Fruit fly (Drosophila melanogaster) whole organism, pupa: ENCODE measurements around the gene CG1635.
A peak's percentile ranks its signal among the peaks of the same experiment; 100 is the strongest.

ENCODE experiments used
- CG10348 ChIP-seq: fragments of 200-800 bp; sonication (Bioruptor generic); IDR thresholded peaks from 2 replicates; pipeline ENCODE4 v1.3.6; 2022; ENCODE audit warnings: missing biosample characterization, missing genetic modification characterization
- CG12605 ChIP-seq: fragments of 200-800 bp; sonication (Bioruptor generic); IDR thresholded peaks from 2 replicates; pipeline ENCODE4 v1.3.6; 2022; ENCODE audit warnings: missing biosample characterization, missing genetic modification characterization
- CG13204 ChIP-seq: fragments of 200-800 bp; sonication (Bioruptor generic); optimal IDR thresholded peaks from 2 replicates; lab custom pipeline; 2018; ENCODE audit warnings: missing biosample characterization, mild to moderate bottlenecking, missing genetic modification characterization, moderate library complexity
- CG14655 ChIP-seq: fragments of 200-800 bp; sonication (Bioruptor generic); optimal IDR thresholded peaks from 3 replicates; lab custom pipeline; 2017; ENCODE audit warnings: mild to moderate bottlenecking, missing biosample characterization, missing genetic modification reagents, missing genetic modification characterization
- CG15710 ChIP-seq: fragments of 200-800 bp; sonication (Bioruptor generic); optimal IDR thresholded peaks from 2 replicates; lab custom pipeline; 2018; ENCODE audit warnings: missing biosample characterization, mild to moderate bottlenecking, missing genetic modification characterization, moderate library complexity
- CG17806 ChIP-seq: fragments of 200-800 bp; sonication (Bioruptor generic); optimal IDR thresholded peaks from 2 replicates; lab custom pipeline; 2018; ENCODE audit warnings: missing biosample characterization, mild to moderate bottlenecking, missing genetic modification characterization, moderate library complexity
- CG32121 ChIP-seq: fragments of 200-800 bp; sonication (Bioruptor generic); IDR thresholded peaks from 2 replicates; pipeline ENCODE4 v1.3.6; 2022; ENCODE audit warnings: missing biosample characterization, missing genetic modification characterization
- CG34367 ChIP-seq: fragments of 200-800 bp; sonication (Bioruptor generic); optimal IDR thresholded peaks from 2 replicates; lab custom pipeline; 2018; ENCODE audit warnings: missing biosample characterization, mild to moderate bottlenecking, missing genetic modification characterization
- CG4496 ChIP-seq: fragments of 200-800 bp; sonication (Bioruptor generic); IDR thresholded peaks from 3 replicates; pipeline ENCODE4 v1.3.6; 2022; ENCODE audit warnings: missing biosample characterization, missing genetic modification characterization
- CG8159 ChIP-seq: fragments of 200-800 bp; sonication (Bioruptor generic); optimal IDR thresholded peaks from 3 replicates; lab custom pipeline; 2018; ENCODE audit warnings: missing biosample characterization, mild to moderate bottlenecking, missing genetic modification characterization, moderate library complexity
- CG8301 ChIP-seq: fragments of 200-800 bp; sonication (Bioruptor generic); optimal IDR thresholded peaks from 2 replicates; lab custom pipeline; 2018; ENCODE audit warnings: missing biosample characterization, mild to moderate bottlenecking, missing genetic modification characterization
- CG9948 ChIP-seq: fragments of 200-800 bp; sonication (Bioruptor generic); optimal IDR thresholded peaks from 2 replicates; lab custom pipeline; 2018; ENCODE audit warnings: missing biosample characterization, mild to moderate bottlenecking, missing genetic modification characterization, moderate library complexity
- D1 ChIP-seq: fragments of 200-800 bp; sonication (Bioruptor generic); optimal IDR thresholded peaks from 2 replicates; lab custom pipeline; 2018; ENCODE audit warnings: missing biosample characterization, mild to moderate bottlenecking, missing genetic modification characterization, moderate library complexity
- EcR ChIP-seq: fragments of 200-800 bp; sonication (Bioruptor generic); optimal IDR thresholded peaks from 3 replicates; lab custom pipeline; 2019; ENCODE audit warnings: missing biosample characterization, missing genetic modification characterization, mild to moderate bottlenecking, moderate library complexity, missing genetic modification reagents
- Pif1A ChIP-seq: fragments of 200-800 bp; sonication (Bioruptor generic); optimal IDR thresholded peaks from 3 replicates; lab custom pipeline; 2016; ENCODE audit warnings: missing biosample characterization, missing genetic modification characterization
- Pif1B ChIP-seq: fragments of 200-800 bp; sonication (Bioruptor generic); optimal IDR thresholded peaks from 3 replicates; lab custom pipeline; 2016; ENCODE audit warnings: missing biosample characterization, missing genetic modification characterization
- Snoo ChIP-seq: fragments of 200-800 bp; sonication (Bioruptor generic); optimal IDR thresholded peaks from 3 replicates; lab custom pipeline; 2017; ENCODE audit warnings: missing biosample characterization, mild to moderate bottlenecking, missing genetic modification characterization, inconsistent platforms
- fd96Ca ChIP-seq: fragments of 200-800 bp; sonication (Bioruptor generic); IDR thresholded peaks from 3 replicates; pipeline ENCODE4 v1.3.6; 2022; ENCODE audit warnings: missing biosample characterization, missing genetic modification characterization
- gl ChIP-seq: fragments of 200-800 bp; sonication (Bioruptor generic); optimal IDR thresholded peaks from 2 replicates; lab custom pipeline; 2018; ENCODE audit warnings: missing biosample characterization, mild to moderate bottlenecking, missing genetic modification characterization
- rn ChIP-seq: fragments of 200-800 bp; sonication (Bioruptor generic); IDR thresholded peaks from 2 replicates; pipeline ENCODE4 v1.3.6; 2022; ENCODE audit warnings: missing biosample characterization, missing genetic modification characterization

The CG1635 gene

DNA sequence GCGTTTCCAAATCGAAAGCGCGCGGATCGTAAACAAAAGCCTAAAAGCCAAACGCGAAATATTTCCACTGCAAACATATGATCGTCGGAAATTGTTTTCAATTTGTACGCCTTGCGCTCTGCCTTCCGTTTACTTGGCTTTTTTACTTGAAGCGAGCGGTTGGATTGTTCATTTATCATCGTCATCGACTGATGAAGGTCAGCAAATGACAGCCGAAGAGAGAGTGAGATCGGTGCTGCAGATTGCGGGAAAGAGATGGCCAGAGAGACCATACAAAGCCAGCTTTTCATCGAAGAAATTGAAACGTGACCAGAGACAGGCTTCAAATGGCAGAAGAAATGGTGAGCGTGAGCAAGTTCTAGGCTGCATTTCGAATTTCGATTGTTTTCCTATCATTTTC is 17.3 kb downstream of the CG1635 start:
- TF ChIP-seq CG15710 (no peak), CG8159 (tag; lab: Kevin White, UChicago) (no peak), CG8301 (tag; lab: Kevin White, UChicago) (no peak), CG17806 (tag; lab: Kevin White, UChicago) (no peak), Pif1A (GFP tag; lab: Kevin White, UChicago) (no peak), D1 (tag; lab: Kevin White, UChicago) (no peak), rn (GFP tag; lab: Robert Waterston, UW) (no peak), CG13204 (no peak), fd96Ca (GFP tag; lab: Robert Waterston, UW) (no peak), CG9948 (tag; lab: Kevin White, UChicago) (no peak), CG10348 (GFP tag; lab: Robert Waterston, UW) (no peak), Pif1B (GFP tag; lab: Kevin White, UChicago) (no peak)

dm6 chr3R:31606242-31607143 is 18.0 kb downstream of the CG1635 start:
- TF ChIP-seq EcR (GFP tag; lab: Kevin White, UChicago), result peak; percentile 28
- TF ChIP-seq CG13204, result no peak

DNA sequence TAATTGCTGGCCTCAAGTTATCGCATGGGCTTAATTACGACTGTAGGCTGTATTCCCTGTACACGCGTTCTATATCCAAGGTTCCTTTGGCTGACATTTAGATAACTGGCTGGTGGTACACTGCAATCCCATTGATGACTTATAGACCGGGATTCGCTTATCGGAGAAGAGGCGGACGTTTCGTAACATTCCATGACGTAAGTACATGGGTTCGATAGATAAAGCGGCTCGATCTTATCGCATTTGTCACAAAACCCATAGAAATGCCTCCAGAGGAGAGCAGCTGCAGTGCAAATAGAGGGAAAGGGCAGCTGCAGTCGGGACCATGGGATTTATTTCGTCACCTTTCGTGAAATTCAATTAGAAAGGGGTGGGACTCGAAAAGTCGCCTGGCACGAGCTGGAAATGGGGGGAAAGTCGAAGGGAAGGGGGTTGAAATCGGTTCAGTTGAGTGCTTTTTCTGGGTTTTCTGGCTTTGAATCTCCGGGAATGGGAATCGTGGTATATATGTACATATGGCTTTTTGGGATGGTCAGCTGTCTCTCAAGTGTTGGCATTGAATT is 18.9 kb downstream of the CG1635 start:
- no peak for TF ChIP-seq CG34367 (tag; lab: Kevin White, UChicago)
- no peak for TF ChIP-seq Pif1B (GFP tag; lab: Kevin White, UChicago)
- TF ChIP-seq, all 21 proteins: peak for 0

dm6 chr3R:31608030-31608429 is 19.6 kb downstream of the CG1635 start:
- TF ChIP-seq CG9948 (tag; lab: Kevin White, UChicago), result no peak
- no peak for TF ChIP-seq gl (tag; lab: Kevin White, UChicago)
- no peak for TF ChIP-seq CG17806 (tag; lab: Kevin White, UChicago)
- no peak for TF ChIP-seq CG12605 (GFP tag; lab: Robert Waterston, UW)

DNA sequence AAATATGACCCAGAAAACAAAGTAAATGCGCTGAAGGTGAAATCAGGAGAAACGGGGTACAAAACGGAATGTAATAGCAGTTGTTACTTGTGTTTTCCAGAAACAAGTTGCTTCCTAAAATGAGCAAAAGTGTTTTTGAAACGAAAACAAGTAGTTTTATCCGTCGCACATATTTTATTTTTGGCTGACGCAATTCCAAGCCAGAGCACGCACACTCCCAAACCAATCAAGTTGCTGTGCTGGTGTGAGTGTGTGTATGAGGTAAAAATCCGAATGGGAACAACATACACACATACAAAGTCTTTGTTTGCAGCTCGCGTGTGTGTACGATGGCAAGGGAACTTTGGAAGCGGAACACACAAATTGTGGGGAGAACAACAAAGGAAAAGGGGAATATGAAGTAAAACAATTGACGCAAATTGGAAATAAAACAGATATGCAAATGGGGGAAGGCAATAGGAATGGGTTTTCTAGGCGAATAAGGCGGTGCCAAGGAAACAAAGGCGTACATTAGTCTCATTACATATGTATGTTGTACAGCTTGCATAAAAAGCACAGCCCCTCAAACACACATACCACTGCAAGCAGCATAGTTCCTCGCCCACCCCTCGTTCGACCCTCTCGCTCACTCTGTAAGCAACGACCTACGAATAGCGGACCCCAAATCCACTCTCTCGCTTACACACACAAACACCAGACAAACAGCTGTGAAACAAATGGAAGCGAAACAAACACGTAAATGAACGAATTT is 20.1 kb downstream of the CG1635 start:
- TF ChIP-seq D1 (tag; lab: Kevin White, UChicago), result no peak
- TF ChIP-seq Pif1A (GFP tag; lab: Kevin White, UChicago), result no peak
- no peak for TF ChIP-seq CG32121 (GFP tag; lab: Robert Waterston, UW)
- no peak for TF ChIP-seq CG13204
- peak; percentile 8 for TF ChIP-seq CG8159 (tag; lab: Kevin White, UChicago)
- TF ChIP-seq EcR (GFP tag; lab: Kevin White, UChicago), result peak; percentile 36
- peak; percentile 5 for TF ChIP-seq CG15710
- peak; percentile 19 for TF ChIP-seq gl (tag; lab: Kevin White, UChicago)
- TF ChIP-seq CG34367 (tag; lab: Kevin White, UChicago), result no peak

dm6 chr3R:31609413-31610054 is 21.1 kb downstream of the CG1635 start:
- TF ChIP-seq Snoo (tag; lab: Kevin White, UChicago) (no peak), fd96Ca (GFP tag; lab: Robert Waterston, UW) (no peak), CG17806 (tag; lab: Kevin White, UChicago) (peak; percentile 8), CG14655 (GFP tag; lab: Kevin White, UChicago) (no peak), CG32121 (GFP tag; lab: Robert Waterston, UW) (no peak), CG8159 (tag; lab: Kevin White, UChicago) (peak; percentile 13), Pif1A (GFP tag; lab: Kevin White, UChicago) (peak; percentile 20), Pif1B (GFP tag; lab: Kevin White, UChicago) (no peak), CG4496 (GFP tag; lab: Robert Waterston, UW) (no peak)
- TF ChIP-seq, all 21 proteins: peak for 3
